Fruit fly (Drosophila melanogaster) whole organism, adult: Measurements from ENCODE around the gene CARPA.

Experiments
- CG11617 ChIP-seq: fragments of 200-800 bp; sonication (Bioruptor generic); optimal IDR thresholded peaks from 2 replicates; lab custom pipeline; 2017; ENCODE audit warnings: mild to moderate bottlenecking, missing biosample characterization, missing genetic modification reagents, missing genetic modification characterization
- CG12768 ChIP-seq: fragments of 200-800 bp; sonication (Bioruptor generic); optimal IDR thresholded peaks from 2 replicates; lab custom pipeline; 2017; ENCODE audit warnings: missing biosample characterization, missing genetic modification characterization, mild to moderate bottlenecking, moderate library complexity, missing genetic modification reagents
- CG14711 ChIP-seq: fragments of 200-800 bp; sonication (Bioruptor generic); optimal IDR thresholded peaks from 2 replicates; lab custom pipeline; 2018; ENCODE audit warnings: missing biosample characterization, mild to moderate bottlenecking, missing genetic modification characterization, moderate library complexity
- CG1620 ChIP-seq: fragments of 200-800 bp; sonication (Bioruptor generic); optimal IDR thresholded peaks from 2 replicates; lab custom pipeline; 2016; ENCODE audit warnings: missing biosample characterization, missing genetic modification characterization
- CG33017 ChIP-seq: fragments of 200-800 bp; sonication (Bioruptor generic); optimal IDR thresholded peaks from 2 replicates; lab custom pipeline; 2018; ENCODE audit warnings: missing biosample characterization, mild to moderate bottlenecking, missing genetic modification characterization, moderate library complexity
- CG5204 ChIP-seq: fragments of 200-800 bp; sonication (Bioruptor generic); optimal IDR thresholded peaks from 2 replicates; lab custom pipeline; 2016; ENCODE audit warnings: missing biosample characterization, missing genetic modification characterization
- CG7045 ChIP-seq: fragments of 200-800 bp; sonication (Bioruptor generic); optimal IDR thresholded peaks from 2 replicates; lab custom pipeline; 2017; ENCODE audit warnings: missing biosample characterization, mild to moderate bottlenecking, missing genetic modification characterization
- CG7101 ChIP-seq: fragments of 200-800 bp; sonication (Bioruptor generic); optimal IDR thresholded peaks from 2 replicates; lab custom pipeline; 2018; ENCODE audit warnings: missing biosample characterization, mild to moderate bottlenecking, missing genetic modification characterization, moderate library complexity
- Clk ChIP-seq: fragments of 200-800 bp; sonication (Bioruptor generic); optimal IDR thresholded peaks from 2 replicates; lab custom pipeline; 2017; ENCODE audit warnings: missing biosample characterization, missing genetic modification characterization
- Crg-1 ChIP-seq: fragments of 200-800 bp; sonication (Bioruptor generic); optimal IDR thresholded peaks from 2 replicates; lab custom pipeline; 2016; ENCODE audit warnings: missing biosample characterization, missing genetic modification characterization
- Hr96 ChIP-seq: fragments of 200-800 bp; sonication (Bioruptor generic); optimal IDR thresholded peaks from 2 replicates; lab custom pipeline; 2016; ENCODE audit warnings: missing biosample characterization, missing genetic modification characterization
- Mnt ChIP-seq: fragments of 200-800 bp; sonication (Bioruptor generic); optimal IDR thresholded peaks from 2 replicates; lab custom pipeline; 2016; ENCODE audit warnings: missing biosample characterization, mild to moderate bottlenecking, missing genetic modification characterization
- bab1 ChIP-seq: fragments of 200-800 bp; sonication (Bioruptor generic); optimal IDR thresholded peaks from 3 replicates; lab custom pipeline; 2019; ENCODE audit warnings: missing biosample characterization, mild to moderate bottlenecking, missing genetic modification characterization, moderate library complexity
- cic ChIP-seq: fragments of 200-800 bp; sonication (Bioruptor generic); optimal IDR thresholded peaks from 2 replicates; lab custom pipeline; 2017; ENCODE audit warnings: missing biosample characterization, mild to moderate bottlenecking, missing genetic modification characterization, moderate library complexity
- cnc ChIP-seq, 2 experiments: fragments of >200 bp; optimal IDR thresholded peaks; 2 replicates each; lab custom pipeline; 2017
- kay ChIP-seq: fragments of 200-800 bp; sonication (Bioruptor generic); peaks from one replicate; lab custom pipeline; 2016; ENCODE audit warnings: missing biosample characterization, missing genetic modification characterization, borderline replicate concordance
- ovo ChIP-seq: fragments of 200-800 bp; sonication (Bioruptor generic); optimal IDR thresholded peaks from 2 replicates; lab custom pipeline; 2016; ENCODE audit warnings: missing biosample characterization, missing genetic modification characterization
- pad ChIP-seq: fragments of 200-800 bp; sonication (Bioruptor generic); optimal IDR thresholded peaks from 3 replicates; lab custom pipeline; 2017; ENCODE audit warnings: missing biosample characterization, missing genetic modification characterization, mild to moderate bottlenecking, moderate library complexity, missing genetic modification reagents
- tj ChIP-seq: fragments of 200-800 bp; sonication (Bioruptor generic); optimal IDR thresholded peaks from 3 replicates; lab custom pipeline; 2017; ENCODE audit warnings: missing biosample characterization, mild to moderate bottlenecking, missing genetic modification characterization, moderate library complexity
- toe ChIP-seq: fragments of 200-800 bp; sonication (Bioruptor generic); optimal IDR thresholded peaks from 2 replicates; lab custom pipeline; 2016; ENCODE audit warnings: missing biosample characterization, missing genetic modification characterization

The CARPA gene

dm6 chrX:7883926-7884325, 57.9 kb downstream of the CARPA start, which contains the start of gene Ir7f:
Gene Ir7f, minus strand, starts transcription at chrX:7884026.
- no peak for TF ChIP-seq tj
- TF ChIP-seq toe: no peak

DNA sequence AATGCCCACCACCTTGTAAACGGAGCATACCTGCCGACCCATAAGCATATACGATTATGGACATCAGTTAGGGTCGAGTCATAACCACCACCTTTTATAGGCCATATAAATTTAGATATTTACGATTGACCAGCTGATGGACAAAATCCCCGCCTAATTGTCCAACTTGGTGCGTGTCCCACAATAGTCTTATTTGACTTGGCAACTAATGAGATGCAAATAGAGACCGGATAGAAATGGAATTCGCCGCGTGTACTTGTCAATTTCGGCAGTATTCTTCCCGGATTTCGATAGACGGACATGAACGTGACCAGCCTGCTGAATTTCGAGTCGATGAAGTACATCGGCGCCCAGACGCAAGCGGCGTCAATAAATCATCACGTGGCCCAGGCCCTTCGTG, 58.4 kb downstream of the CARPA start, which contains the start of gene Ir7g:
Ir7g (plus strand) TSS at position 301 of the 400 bp plus-strand sequence.
- no peak for TF ChIP-seq CG11617 (GFP tag; lab: Kevin White, UChicago)

dm6 chrX:7888386-7889024, 62.5 kb downstream of the CARPA start, which contains the start of gene Acat1:
Gene Acat1, minus strand, starts transcription at chrX:7888785.
- TF ChIP-seq pad (GFP tag; lab: Kevin White, UChicago) (peak; percentile 63), CG33017 (tag; lab: Kevin White, UChicago) (peak; percentile 35), CG1620 (GFP tag; lab: Kevin White, UChicago) (peak; percentile 59), toe (peak; percentile 52), CG12768 (GFP tag; lab: Kevin White, UChicago) (peak; percentile 60), ovo (peak; percentile 36), CG5204 (GFP tag; lab: Kevin White, UChicago) (peak; percentile 44), Crg-1 (GFP tag; lab: Kevin White, UChicago) (peak; percentile 73), cnc (optimal IDR thresholded peaks at IDR 0.05; lab: Kevin White, UChicago) (no peak), Mnt (GFP tag; lab: Kevin White, UChicago) (peak; percentile 66), CG11617 (GFP tag; lab: Kevin White, UChicago) (peak; percentile 69), cic (GFP tag; lab: Kevin White, UChicago) (peak; percentile 5), CG7045 (GFP tag; lab: Kevin White, UChicago) (peak; percentile 38), CG14711 (tag; lab: Kevin White, UChicago) (peak; percentile 85), Hr96 (GFP tag; lab: Kevin White, UChicago) (peak; percentile 66), CG7101 (tag; lab: Kevin White, UChicago) (peak; percentile 84), tj (peak; percentile 32), Clk (GFP tag; lab: Kevin White, UChicago) (no peak), bab1 (GFP tag; lab: Kevin White, UChicago) (peak; percentile 92), kay (GFP tag; lab: Kevin White, UChicago) (no peak)

- TF ChIP-seq CG12768 (GFP tag; lab: Kevin White, UChicago) (no peak), ovo (peak; percentile 42), CG7101 (tag; lab: Kevin White, UChicago) (no peak), kay (GFP tag; lab: Kevin White, UChicago) (no peak), bab1 (GFP tag; lab: Kevin White, UChicago) (peak; percentile 34), toe (no peak), CG14711 (tag; lab: Kevin White, UChicago) (no peak), CG33017 (tag; lab: Kevin White, UChicago) (no peak), Hr96 (GFP tag; lab: Kevin White, UChicago) (no peak), pad (GFP tag; lab: Kevin White, UChicago) (peak; percentile 93)
These were observed 65.9 kb downstream of the CARPA start, which contains the start of gene Nek2 for dm6 chrX:7891596-7892538. Gene Nek2, minus strand, starts transcription at chrX:7891646.
